Worm (Caenorhabditis elegans) whole organism, midembryonic: ENCODE measurements around the gene lin-25.

Experiments used
- T22C8.4 ChIP-seq: fragments of 200-800 bp; sonication (Bioruptor generic); IDR thresholded peaks from 2 replicates; pipeline ENCODE4 v1.3.6; 2022; ENCODE audit warnings: missing genetic modification characterization, missing compliant biosample characterization
- cog-1 ChIP-seq: sonication (generic microtip); optimal IDR thresholded peaks from 2 replicates; lab custom pipeline; 2016; ENCODE audit warnings: missing genetic modification characterization, missing compliant biosample characterization
- flt-1 ChIP-seq: fragments of 200-800 bp; sonication (Bioruptor generic); IDR thresholded peaks from 2 replicates; pipeline ENCODE4 v1.3.6; 2022; ENCODE audit warnings: missing genetic modification characterization, missing compliant biosample characterization
- klf-2 ChIP-seq: fragments of 200-800 bp; sonication (Bioruptor generic); conservative IDR thresholded peaks from 2 replicates; pipeline ENCODE4 v1.3.6; 2022; ENCODE audit warnings: missing genetic modification reagents, missing genetic modification characterization, missing compliant biosample characterization
- med-1 ChIP-seq: sonication (generic microtip); optimal IDR thresholded peaks from 2 replicates; lab custom pipeline; 2017; ENCODE audit warnings: missing genetic modification characterization, mild to moderate bottlenecking, missing compliant biosample characterization, antibody characterized with exemption, missing genetic modification reagents; ENCODE audit not compliant: insufficient read depth
- ztf-29 ChIP-seq: fragments of 200-800 bp; sonication (Bioruptor generic); IDR thresholded peaks from 2 replicates; pipeline ENCODE4 v1.3.6; 2022; ENCODE audit warnings: missing genetic modification reagents, missing genetic modification characterization, missing compliant biosample characterization

DNA sequence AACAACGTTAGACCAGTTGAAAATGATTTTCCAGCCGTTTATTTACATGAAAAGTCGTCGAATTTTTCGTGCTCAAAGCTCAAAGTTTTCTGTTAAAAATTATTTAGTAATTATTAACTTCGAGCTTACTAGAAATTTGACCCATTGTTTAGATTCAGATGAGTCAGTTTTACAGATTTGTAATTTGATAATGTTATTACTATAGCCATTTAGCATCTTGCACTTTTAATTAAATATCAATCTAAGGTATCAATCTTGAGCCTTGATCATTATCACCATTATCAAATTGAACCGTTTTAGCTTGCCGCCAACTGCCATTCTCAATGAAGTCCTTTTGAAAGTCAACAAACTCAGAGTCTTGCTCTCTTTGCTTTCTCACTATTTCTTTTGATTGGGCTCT is 40.2 kb upstream of the lin-25 start, which contains the start of gene ZC116.1:
- TF ChIP-seq med-1 (GFP tag; lab: Kevin White, UChicago) (no peak), klf-2 (no peak), cog-1 (no peak), T22C8.4 (GFP tag; lab: Robert Waterston, UW) (no peak), flt-1 (GFP tag; lab: Robert Waterston, UW) (no peak), ztf-29 (GFP tag; lab: Robert Waterston, UW) (no peak)
